Worm (Caenorhabditis elegans): ENCODE data around the gene R53.4.

DNA sequence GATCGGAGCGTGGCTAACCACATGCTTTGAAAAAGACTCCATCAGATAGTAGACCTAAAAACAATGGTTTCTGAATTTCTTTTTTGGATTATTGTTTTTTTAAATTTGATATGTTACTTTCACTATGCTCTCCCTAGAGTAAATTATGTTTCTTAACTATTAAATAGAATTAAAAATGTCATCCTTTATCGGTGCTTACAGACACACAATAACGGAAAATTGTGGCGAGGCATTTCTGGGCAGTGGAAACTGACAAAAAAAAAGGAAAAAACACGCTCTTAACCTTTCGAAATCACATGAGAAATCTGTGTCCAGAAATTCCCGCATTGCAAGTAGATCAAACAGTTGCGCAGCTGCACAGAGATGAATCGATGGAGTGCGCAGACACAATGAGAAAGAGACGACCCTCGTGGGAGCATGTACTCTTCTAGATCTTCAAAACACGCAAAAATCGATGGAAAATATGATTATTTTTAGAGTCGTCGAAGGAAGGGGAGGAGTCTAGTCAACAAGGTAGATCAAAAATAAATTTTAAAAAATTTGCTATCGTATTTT lies 12.3 kb upstream of the R53.4 start, which contains the start of gene ZK892.6:
- no peak for TF ChIP-seq tbp1 (GFP tag; optimal IDR thresholded peaks at IDR 0.05)
- no peak for TF ChIP-seq F52B5.7 (tag; optimal IDR thresholded peaks at IDR 0.05)

Data from whole organism, young adult.